Comparison of ENCODE assay signal across 1 worm cellular context in genomic region chrV:9194055-9194454, ce11.
TF ChIP-seq lines count a peak whose summit lies in the region.

No protein-coding gene starts in this region.

TF ChIP-seq in whole organism, L1 larva, 84 proteins besides CTCF, POLR2A, EP300 and RAD21 (continued from another document):
- TF ChIP-seq ztf-11 (tag; optimal IDR thresholded peaks at IDR 0.05; lab: Kevin White, UChicago) (no peak), dsc-1 (tag; optimal IDR thresholded peaks at IDR 0.05; lab: Kevin White, UChicago) (peak; percentile 25)
